Fruit fly (Drosophila melanogaster) whole organism, embryonic: ENCODE results near the gene gdl.

Source experiments
- Abd-B ChIP-seq: fragments of 200-800 bp; sonication (Bioruptor generic); optimal IDR thresholded peaks from 2 replicates; lab custom pipeline; 2018; ENCODE audit warnings: missing biosample characterization, mild to moderate bottlenecking, missing genetic modification characterization, moderate library complexity
- Adf1 ChIP-seq: fragments of 200-800 bp; sonication (Bioruptor generic); IDR thresholded peaks from 2 replicates; pipeline ENCODE4 v1.3.6; 2022; ENCODE audit warnings: missing biosample characterization, missing genetic modification characterization
- CG10147 ChIP-seq: fragments of 200-800 bp; sonication (Bioruptor generic); optimal IDR thresholded peaks from 2 replicates; lab custom pipeline; 2019; ENCODE audit warnings: missing biosample characterization, mild to moderate bottlenecking, missing genetic modification characterization, moderate library complexity
- CG10209 ChIP-seq: fragments of 200-800 bp; sonication (Bioruptor generic); optimal IDR thresholded peaks from 3 replicates; lab custom pipeline; 2017; ENCODE audit warnings: missing biosample characterization, mild to moderate bottlenecking, missing genetic modification characterization, missing genetic modification reagents
- CG10267 ChIP-seq: fragments of 200-800 bp; sonication (Bioruptor generic); optimal IDR thresholded peaks from 2 replicates; lab custom pipeline; 2018; ENCODE audit warnings: missing biosample characterization, mild to moderate bottlenecking, missing genetic modification characterization, moderate library complexity
- CG13775 ChIP-seq: fragments of 200-800 bp; sonication (Bioruptor generic); optimal IDR thresholded peaks from 3 replicates; lab custom pipeline; 2017; ENCODE audit warnings: missing biosample characterization, mild to moderate bottlenecking, missing genetic modification characterization
- CG15011 ChIP-seq: fragments of 200-800 bp; sonication (Bioruptor generic); optimal IDR thresholded peaks from 3 replicates; lab custom pipeline; 2018; ENCODE audit warnings: missing biosample characterization, mild to moderate bottlenecking, missing genetic modification characterization
- CG15073 ChIP-seq: fragments of 200-800 bp; sonication (Bioruptor generic); optimal IDR thresholded peaks from 2 replicates; lab custom pipeline; 2016; ENCODE audit warnings: missing biosample characterization, missing genetic modification characterization
- CG18262 ChIP-seq: fragments of 200-800 bp; optimal IDR thresholded peaks from 3 replicates; lab custom pipeline; 2019; ENCODE audit warnings: missing biosample characterization, mild to moderate bottlenecking, missing genetic modification characterization, moderate library complexity
- CG18619 ChIP-seq: fragments of 200-800 bp; sonication (Bioruptor generic); optimal IDR thresholded peaks from 3 replicates; lab custom pipeline; 2017; ENCODE audit warnings: missing biosample characterization, mild to moderate bottlenecking, missing genetic modification characterization
- CG2120 ChIP-seq: fragments of 200-800 bp; sonication (Bioruptor generic); optimal IDR thresholded peaks from 3 replicates; lab custom pipeline; 2016; ENCODE audit warnings: missing biosample characterization, missing genetic modification characterization
- CG2678 ChIP-seq: fragments of 200-800 bp; sonication (Bioruptor generic); optimal IDR thresholded peaks from 3 replicates; lab custom pipeline; 2019; ENCODE audit warnings: missing biosample characterization, mild to moderate bottlenecking, missing genetic modification characterization, moderate library complexity
- CG3163 ChIP-seq: fragments of 200-800 bp; sonication (Bioruptor generic); optimal IDR thresholded peaks from 3 replicates; lab custom pipeline; 2016; ENCODE audit warnings: missing biosample characterization, missing genetic modification characterization
- CG32772 ChIP-seq: fragments of 200-800 bp; sonication (Bioruptor generic); IDR thresholded peaks from 2 replicates; pipeline ENCODE4 v1.3.6; 2022; ENCODE audit warnings: missing biosample characterization, missing genetic modification characterization
- CG34224 ChIP-seq: fragments of 200-800 bp; sonication (Bioruptor generic); IDR thresholded peaks from 3 replicates; pipeline ENCODE4 v1.3.6; 2022; ENCODE audit warnings: missing biosample characterization, missing genetic modification characterization; ENCODE audit not compliant: partially characterized antibody
- CG34422 ChIP-seq: fragments of 200-800 bp; sonication (Bioruptor generic); IDR thresholded peaks from 3 replicates; pipeline ENCODE4 v1.3.6; 2022; ENCODE audit warnings: missing biosample characterization, missing genetic modification characterization
- CG3847 ChIP-seq: fragments of 200-800 bp; sonication (Bioruptor generic); IDR thresholded peaks from 2 replicates; pipeline ENCODE4 v1.3.6; 2022; ENCODE audit warnings: missing biosample characterization, missing genetic modification characterization
- CG4360 ChIP-seq: fragments of 200-800 bp; sonication (Bioruptor generic); IDR thresholded peaks from 2 replicates; pipeline ENCODE4 v1.3.6; 2022; ENCODE audit warnings: missing biosample characterization, missing genetic modification characterization
- CG7357 ChIP-seq: fragments of 200-800 bp; sonication (Bioruptor generic); IDR thresholded peaks from 3 replicates; pipeline ENCODE4 v1.3.6; 2022; ENCODE audit warnings: missing biosample characterization, missing genetic modification characterization
- CG7556 ChIP-seq: fragments of 200-800 bp; sonication (Bioruptor generic); optimal IDR thresholded peaks from 2 replicates; lab custom pipeline; 2017; ENCODE audit warnings: missing biosample characterization, mild to moderate bottlenecking, missing genetic modification characterization
- CG9609 ChIP-seq: fragments of 200-800 bp; sonication (Bioruptor generic); optimal IDR thresholded peaks from 3 replicates; lab custom pipeline; 2016; ENCODE audit warnings: missing biosample characterization, missing genetic modification characterization
- CHES-1-like ChIP-seq: fragments of 200-800 bp; sonication (Bioruptor generic); optimal IDR thresholded peaks from 2 replicates; lab custom pipeline; 2016; ENCODE audit warnings: missing biosample characterization, missing genetic modification characterization
- Doc2 ChIP-seq: fragments of 200-800 bp; sonication (Bioruptor generic); IDR thresholded peaks from 2 replicates; pipeline ENCODE4 v1.3.6; 2022; ENCODE audit warnings: missing biosample characterization, missing genetic modification characterization
- HLH3B ChIP-seq: fragments of 200-800 bp; sonication (Bioruptor generic); IDR thresholded peaks from 2 replicates; pipeline ENCODE4 v1.3.6; 2022; ENCODE audit warnings: missing biosample characterization, missing genetic modification characterization
- Hmx ChIP-seq: fragments of 200-800 bp; sonication (Bioruptor generic); optimal IDR thresholded peaks from 2 replicates; lab custom pipeline; 2016; ENCODE audit warnings: missing biosample characterization, missing genetic modification characterization
- Hr3 ChIP-seq: fragments of 200-800 bp; sonication (Bioruptor generic); optimal IDR thresholded peaks from 3 replicates; lab custom pipeline; 2016; ENCODE audit warnings: missing biosample characterization, missing genetic modification characterization
- NC2β ChIP-seq: fragments of 200-800 bp; sonication (Bioruptor generic); optimal IDR thresholded peaks from 2 replicates; lab custom pipeline; 2016; ENCODE audit warnings: missing biosample characterization, missing genetic modification characterization
- Pdp1 ChIP-seq, 2 experiments: fragments of 200-800 bp; sonication (Bioruptor generic); optimal IDR thresholded peaks; 3 replicates each; lab custom pipeline; 2016; ENCODE audit warnings: missing biosample characterization in 2 of 2, missing genetic modification characterization in 2 of 2, mild to moderate bottlenecking in 1 of 2, moderate library complexity in 1 of 2
- Spps ChIP-seq: fragments of 200-800 bp; sonication (Bioruptor generic); optimal IDR thresholded peaks from 2 replicates; lab custom pipeline; 2018; ENCODE audit warnings: missing biosample characterization, mild to moderate bottlenecking, missing genetic modification characterization
- az2 ChIP-seq: fragments of 200-800 bp; sonication (Bioruptor generic); optimal IDR thresholded peaks from 3 replicates; lab custom pipeline; 2016; ENCODE audit warnings: missing biosample characterization, missing genetic modification characterization
- bab2 ChIP-seq: fragments of 200-800 bp; sonication (Bioruptor generic); optimal IDR thresholded peaks from 2 replicates; lab custom pipeline; 2016; ENCODE audit warnings: missing biosample characterization, missing genetic modification characterization
- dmrt11E ChIP-seq: fragments of 200-800 bp; sonication (Bioruptor generic); optimal IDR thresholded peaks from 3 replicates; lab custom pipeline; 2018; ENCODE audit warnings: missing biosample characterization, mild to moderate bottlenecking, missing genetic modification characterization, moderate library complexity
- esg ChIP-seq: fragments of 200-800 bp; sonication (Bioruptor generic); conservative IDR thresholded peaks from 2 replicates; pipeline ENCODE4 v1.3.6; 2022; ENCODE audit warnings: missing biosample characterization, missing genetic modification characterization
- eve ChIP-seq, 2 experiments: fragments of >200 bp; optimal IDR thresholded peaks; 2 replicates each; lab custom pipeline; 2017; ENCODE audit warnings: missing biosample characterization in 2 of 2, missing genetic modification characterization in 2 of 2
- fru ChIP-seq: fragments of >200 bp; optimal IDR thresholded peaks from 2 replicates; lab custom pipeline; 2017
- hkb ChIP-seq, 2 experiments: fragments of 200-800 bp in 1 of 2; fragments of >200 bp in 1 of 2; sonication (Bioruptor generic) in 1 of 2; IDR thresholded peaks in 1 of 2; optimal IDR thresholded peaks in 1 of 2; 2 replicates each; pipeline versions ENCODE4 v1.3.6 to Lab custom; 2017 to 2022; ENCODE audit warnings: missing biosample characterization in 1 of 2, missing genetic modification characterization in 1 of 2
- jing ChIP-seq: fragments of 200-800 bp; sonication (Bioruptor generic); optimal IDR thresholded peaks from 2 replicates; lab custom pipeline; 2018; ENCODE audit warnings: missing biosample characterization, mild to moderate bottlenecking, missing genetic modification characterization
- ken ChIP-seq: fragments of 200-800 bp; sonication (Bioruptor generic); IDR thresholded peaks from 3 replicates; pipeline ENCODE4 v1.3.6; 2022; ENCODE audit warnings: missing biosample characterization, missing genetic modification characterization
- knrl ChIP-seq: fragments of 200-800 bp; sonication (Bioruptor generic); IDR thresholded peaks from 3 replicates; pipeline ENCODE4 v1.3.6; 2022; ENCODE audit warnings: missing biosample characterization, missing genetic modification characterization; ENCODE audit not compliant: partially characterized antibody
- lbe ChIP-seq: fragments of 200-800 bp; sonication (Bioruptor generic); optimal IDR thresholded peaks from 2 replicates; lab custom pipeline; 2016; ENCODE audit warnings: missing biosample characterization, mild to moderate bottlenecking, missing genetic modification characterization
- pho ChIP-seq: fragments of 200-800 bp; sonication (Bioruptor generic); optimal IDR thresholded peaks from 2 replicates; lab custom pipeline; 2016; ENCODE audit warnings: missing biosample characterization, missing genetic modification characterization
- ranshi ChIP-seq: fragments of 200-800 bp; sonication (Bioruptor generic); IDR thresholded peaks from 2 replicates; pipeline ENCODE4 v1.3.6; 2022; ENCODE audit warnings: missing biosample characterization, missing genetic modification characterization
- repo ChIP-seq: fragments of 200-800 bp; sonication (Bioruptor generic); optimal IDR thresholded peaks from 2 replicates; lab custom pipeline; 2016; ENCODE audit warnings: missing biosample characterization, missing genetic modification characterization
- scrt ChIP-seq: fragments of 200-800 bp; sonication (Bioruptor generic); optimal IDR thresholded peaks from 2 replicates; lab custom pipeline; 2018; ENCODE audit warnings: missing biosample characterization, mild to moderate bottlenecking, missing genetic modification characterization, moderate library complexity
- sr ChIP-seq: fragments of 200-800 bp; sonication (Bioruptor generic); IDR thresholded peaks from 3 replicates; pipeline ENCODE4 v1.3.6; 2022; ENCODE audit warnings: missing biosample characterization, missing genetic modification characterization
- stc ChIP-seq: fragments of 200-800 bp; sonication (Bioruptor generic); IDR thresholded peaks from 2 replicates; pipeline ENCODE4 v1.3.6; 2022; ENCODE audit warnings: missing biosample characterization, missing genetic modification characterization
- sug ChIP-seq: fragments of 200-800 bp; optimal IDR thresholded peaks from 2 replicates; lab custom pipeline; 2019; ENCODE audit warnings: missing biosample characterization, mild to moderate bottlenecking, missing genetic modification characterization, moderate library complexity
- zen ChIP-seq: fragments of 200-800 bp; sonication (Bioruptor generic); optimal IDR thresholded peaks from 3 replicates; lab custom pipeline; 2018; ENCODE audit warnings: missing biosample characterization, mild to moderate bottlenecking, missing genetic modification characterization, moderate library complexity

Gene gdl

DNA sequence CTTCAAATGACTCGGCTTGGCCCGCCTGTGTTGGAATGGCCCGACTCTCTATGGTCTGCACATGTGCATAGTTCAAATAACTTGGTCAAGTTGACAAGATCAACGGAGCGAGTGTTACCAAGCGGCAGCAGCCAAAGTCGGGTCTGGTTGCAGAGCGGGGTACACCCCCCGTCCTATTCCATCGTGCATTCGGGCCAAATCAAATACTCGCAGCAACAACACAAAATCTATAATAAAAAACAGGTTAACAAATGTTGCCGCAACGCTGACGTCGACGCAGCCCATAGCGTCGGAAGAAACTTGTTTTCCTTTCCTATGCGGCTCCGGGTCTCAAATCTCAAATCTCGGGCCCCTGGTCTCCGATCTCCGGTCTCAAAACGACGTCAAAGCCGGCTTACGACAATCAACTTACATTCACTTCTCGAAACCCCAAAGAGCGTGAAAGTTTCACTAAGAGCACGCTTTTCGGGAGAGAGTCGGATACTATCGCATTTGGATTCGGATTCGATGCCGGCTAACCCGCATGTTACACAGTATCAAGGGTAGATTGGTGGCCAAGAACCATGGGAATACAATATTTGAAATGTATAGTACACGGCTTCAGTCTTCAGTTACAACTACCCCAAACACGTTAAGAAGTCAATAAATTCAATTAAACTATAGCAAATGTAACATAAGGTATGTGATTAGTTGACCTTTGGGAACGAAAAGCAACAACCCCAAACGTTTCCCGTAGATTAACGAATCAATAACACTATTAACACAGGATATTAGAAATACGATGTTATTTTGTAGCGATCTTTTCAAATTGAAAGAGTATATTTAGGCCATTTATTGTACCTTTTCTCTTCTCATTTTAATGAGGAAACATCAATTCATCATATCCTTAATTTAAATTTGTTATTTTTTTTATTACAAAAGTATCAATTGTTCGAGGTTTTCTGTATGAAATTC, 25.3 kb downstream of the gdl start (continued):
- TF ChIP-seq CG3847 (peak; percentile 51), CG7357 (no peak), CG10147 (peak; percentile 39), CG18262 (tag; lab: Kevin White, UChicago) (peak; percentile 85), knrl (GFP tag; lab: Robert Waterston, UW) (no peak), Abd-B (GFP tag; lab: Kevin White, UChicago) (peak; percentile 68), bab2 (GFP tag; lab: Kevin White, UChicago) (peak; percentile 61), CG15011 (GFP tag; lab: Kevin White, UChicago) (peak; percentile 57), Spps (tag; lab: Kevin White, UChicago) (no peak), ken (0 out of 3 replicates have a peak, but pooled peaks have one; percentile 38), NC2β (GFP tag; lab: Kevin White, UChicago) (peak; percentile 31), CG34224 (GFP tag; lab: Robert Waterston, UW) (peak; percentile 31; the same call in 1 of the 3 replicates), Doc2 (no peak), sug (tag; lab: Kevin White, UChicago) (peak; percentile 37), lbe (no peak), az2 (GFP tag; lab: Kevin White, UChicago) (peak; percentile 65), Pdp1 (GFP tag; optimal IDR thresholded peaks at IDR 0.05; lab: Kevin White, UChicago) (peak; percentile 5 to 71), CG3163 (GFP tag; lab: Kevin White, UChicago) (peak; percentile 93), eve (GFP tag; optimal IDR thresholded peaks at IDR 0.05; lab: Kevin White, UChicago) (peak in 1 of 2 experiments; percentile 92), zen (tag; lab: Kevin White, UChicago) (peak; percentile 20), pho (GFP tag; lab: Kevin White, UChicago) (peak; percentile 73), CG13775 (peak; percentile 84), CG9609 (GFP tag; lab: Kevin White, UChicago) (peak; percentile 52), HLH3B (GFP tag; lab: Robert Waterston, UW) (peak; percentile 41; the same call in 1 of the 2 replicates), CG10267 (tag; lab: Kevin White, UChicago) (peak; percentile 54), CHES-1-like (GFP tag; lab: Kevin White, UChicago) (peak; percentile 37), CG4360 (GFP tag; lab: Robert Waterston, UW) (peak; percentile 50; the same call in 1 of the 2 replicates), CG18619 (GFP tag; lab: Kevin White, UChicago) (peak; percentile 87), sr (no peak), ranshi (GFP tag; lab: Robert Waterston, UW) (no peak; the same call in 1 of the 2 replicates), Hr3 (GFP tag; lab: Kevin White, UChicago) (peak; percentile 65), dmrt11E (tag; lab: Kevin White, UChicago) (peak; percentile 75), repo (GFP tag; lab: Kevin White, UChicago) (no peak), Adf1 (GFP tag; lab: Robert Waterston, UW) (peak; percentile 73), CG10209 (GFP tag; lab: Kevin White, UChicago) (peak; percentile 76), scrt (GFP tag; lab: Kevin White, UChicago) (peak; percentile 50), CG32772 (GFP tag; lab: Robert Waterston, UW) (no peak; the same call in none of the 2 replicates), esg (peak; percentile 20; the same call in 1 of the 2 replicates), stc (GFP tag; lab: Robert Waterston, UW) (no peak), CG2120 (GFP tag; lab: Kevin White, UChicago) (peak; percentile 76), CG7556 (GFP tag; lab: Kevin White, UChicago) (peak; percentile 92), hkb (optimal IDR thresholded peaks at IDR 0.05; lab: Kevin White, UChicago) (no peak), hkb (GFP tag; IDR thresholded peaks at IDR 0.05; lab: Robert Waterston, UW) (0 out of 2 replicates have a peak, but pooled peaks have one; percentile 35), Hmx (GFP tag; lab: Kevin White, UChicago) (peak; percentile 49), CG2678 (tag; lab: Kevin White, UChicago) (peak; percentile 81), jing (peak; percentile 37), fru (lab: Kevin White, UChicago) (no peak), CG34422 (peak; percentile 67), CG15073 (no peak)
